Fruit fly (Drosophila melanogaster) whole organism, adult: ENCODE data around the gene CG31068.

Experiments used
- CG14711 ChIP-seq: fragments of 200-800 bp; sonication (Bioruptor generic); optimal IDR thresholded peaks from 2 replicates; lab custom pipeline; 2018; ENCODE audit warnings: missing biosample characterization, mild to moderate bottlenecking, missing genetic modification characterization, moderate library complexity
- CG7101 ChIP-seq: fragments of 200-800 bp; sonication (Bioruptor generic); optimal IDR thresholded peaks from 2 replicates; lab custom pipeline; 2018; ENCODE audit warnings: missing biosample characterization, mild to moderate bottlenecking, missing genetic modification characterization, moderate library complexity
- bab1 ChIP-seq: fragments of 200-800 bp; sonication (Bioruptor generic); optimal IDR thresholded peaks from 3 replicates; lab custom pipeline; 2019; ENCODE audit warnings: missing biosample characterization, mild to moderate bottlenecking, missing genetic modification characterization, moderate library complexity
- ovo ChIP-seq: fragments of 200-800 bp; sonication (Bioruptor generic); optimal IDR thresholded peaks from 2 replicates; lab custom pipeline; 2016; ENCODE audit warnings: missing biosample characterization, missing genetic modification characterization

dm6 chr3R:27273118-27274062, 39.9 kb downstream of the CG31068 start, which contains the start of gene CG5934:
- TF ChIP-seq CG14711 (tag; lab: Kevin White, UChicago) (peak; percentile 80), ovo (no peak), CG7101 (tag; lab: Kevin White, UChicago) (peak; percentile 65), bab1 (GFP tag; lab: Kevin White, UChicago) (no peak)
